Fruit fly (Drosophila melanogaster) whole organism, larva: ENCODE data around the gene cact.
A peak's percentile ranks its signal among the peaks of the same experiment; 100 is the strongest.

ENCODE experiments used
- noc ChIP-seq: fragments of 200-800 bp; sonication (Bioruptor generic); optimal IDR thresholded peaks from 3 replicates; lab custom pipeline; 2019; ENCODE audit warnings: missing biosample characterization, mild to moderate bottlenecking, missing genetic modification characterization, moderate library complexity

cact gene

DNA sequence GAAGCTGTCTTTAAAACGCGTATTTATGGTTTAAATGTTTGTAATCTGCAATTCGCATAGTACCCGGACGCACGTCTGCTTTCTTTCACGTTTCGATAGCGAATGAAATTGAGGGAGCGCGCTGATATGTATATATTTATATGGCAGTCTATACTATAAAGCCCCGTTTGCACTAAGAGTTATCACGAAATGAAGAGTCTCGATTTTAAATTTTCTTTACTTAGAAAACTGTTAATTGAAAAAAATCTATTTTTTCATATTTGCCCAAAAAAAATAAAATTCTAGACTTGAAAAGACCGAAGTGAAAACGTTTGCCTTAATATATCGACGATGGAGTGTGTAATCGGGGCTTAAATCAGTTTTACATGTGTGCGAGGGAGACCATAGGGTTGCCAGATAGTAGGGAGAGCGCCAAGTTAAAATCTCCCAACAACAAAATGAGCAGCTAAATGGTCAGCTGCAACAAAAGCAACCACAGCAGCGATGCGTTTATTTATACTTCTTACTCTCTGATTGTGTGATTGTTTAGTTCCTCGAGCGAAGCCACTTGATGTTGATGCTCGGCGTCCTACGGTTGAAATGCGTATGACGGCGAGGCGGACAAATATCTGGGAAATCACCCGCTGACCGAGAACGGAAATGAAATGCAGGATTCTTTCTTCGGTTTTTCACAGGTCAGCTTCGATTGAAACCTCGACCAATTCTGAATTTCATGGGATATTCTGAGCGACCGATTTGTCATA is at the start of gene cact:
TSS of gene cact (minus strand) at position 693 of the 743 bp plus-strand sequence.
- TF ChIP-seq noc (tag; lab: Kevin White, UChicago): peak; percentile 96

DNA sequence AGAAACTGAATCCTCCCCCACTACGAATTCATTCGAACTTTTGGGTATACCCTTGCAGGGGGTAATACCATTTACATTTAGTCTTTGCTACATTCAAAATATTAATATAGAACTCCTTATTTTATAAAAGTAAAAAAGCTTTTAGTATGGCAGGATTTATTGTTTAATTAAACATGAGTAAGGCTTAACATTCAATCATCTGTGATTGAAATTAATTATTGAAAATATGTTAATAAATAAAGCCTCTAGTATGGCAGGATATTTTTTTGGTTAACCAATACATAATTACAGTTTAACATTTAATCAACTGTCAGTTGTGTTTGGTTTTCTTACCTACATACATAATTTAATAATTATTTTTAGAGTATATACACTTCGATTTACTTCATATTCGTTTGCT is 48.7 kb upstream of the cact start:
- TF ChIP-seq noc (tag; lab: Kevin White, UChicago): no peak

DNA sequence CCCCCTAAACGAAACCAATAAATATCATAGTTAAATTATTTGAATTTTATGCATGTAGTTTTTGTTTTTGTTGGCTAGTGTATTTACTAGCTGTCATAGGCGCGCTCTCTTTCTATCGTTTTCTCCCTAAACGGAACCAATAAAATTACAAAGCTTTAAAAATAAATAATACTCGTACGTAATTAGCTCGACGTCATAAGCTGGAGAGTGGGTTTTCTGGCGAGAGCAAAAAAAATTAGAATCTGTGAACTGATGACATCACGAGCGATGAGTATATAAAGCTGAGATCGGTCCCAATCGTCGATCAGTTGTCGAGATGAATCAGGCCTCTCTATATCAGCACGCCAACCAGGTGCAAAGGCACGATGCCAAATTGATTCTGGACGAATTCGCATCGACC is 39.6 kb upstream of the cact start, which contains the start of gene jhamt:
TSS of gene jhamt (plus strand) at position 301 of the 400 bp plus-strand sequence.
- no peak for TF ChIP-seq noc (tag; lab: Kevin White, UChicago)

DNA sequence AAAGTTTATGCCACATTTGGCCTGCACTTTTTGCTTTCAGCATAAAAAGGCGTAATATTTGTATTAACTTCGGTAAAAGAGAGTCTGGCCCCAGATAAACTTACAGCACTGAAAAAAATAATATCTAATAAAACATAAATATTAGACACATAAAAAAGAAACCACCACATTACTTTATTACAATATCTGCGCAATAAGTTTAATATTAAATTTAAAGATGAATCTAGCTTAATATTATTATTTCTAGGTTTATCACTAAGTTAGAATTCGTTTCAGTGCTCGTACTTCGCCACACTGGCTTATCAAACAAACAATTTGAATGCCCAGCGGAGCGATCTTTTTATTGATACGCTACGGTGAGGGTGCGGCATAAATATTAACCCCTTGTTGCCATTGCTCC is 31.9 kb upstream of the cact start:
- no peak for TF ChIP-seq noc (tag; lab: Kevin White, UChicago)

DNA sequence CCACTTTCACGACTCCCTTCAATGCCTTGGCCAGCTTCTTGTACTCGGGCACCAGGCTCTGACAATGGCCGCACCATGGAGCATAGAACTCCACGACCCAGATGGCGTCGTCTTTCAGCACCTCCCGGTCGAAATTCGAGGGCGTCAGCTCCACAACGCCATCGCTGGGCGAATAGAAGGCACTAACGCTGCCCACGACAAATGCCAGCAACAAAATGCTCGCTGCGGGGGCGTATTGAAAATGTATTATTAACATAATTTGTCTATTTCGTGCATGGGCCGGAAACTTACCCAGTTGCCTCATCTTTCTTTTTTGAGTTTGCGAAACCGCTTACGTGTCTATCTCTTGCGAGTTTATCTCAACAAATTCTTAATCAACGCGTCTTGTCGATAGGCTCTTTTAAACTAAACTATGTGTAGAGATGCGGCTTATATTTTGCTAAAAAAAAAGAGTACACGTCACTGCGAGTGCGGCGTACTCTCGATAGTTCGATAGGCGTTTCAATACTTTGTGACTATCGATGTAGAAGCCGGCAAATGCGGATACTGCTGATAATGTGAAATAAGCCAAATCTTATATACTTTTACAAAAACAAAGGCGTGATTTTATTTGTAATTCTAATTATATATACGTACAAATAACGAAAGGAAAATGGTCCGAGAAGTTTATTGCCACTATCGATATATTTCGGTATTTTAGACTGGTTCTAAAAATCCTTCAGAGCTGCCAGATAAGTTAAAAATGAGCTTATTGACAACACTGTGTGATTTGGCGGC is 30.4 kb upstream of the cact start, which contains the start of gene CaBP1:
TSS of gene CaBP1 (minus strand) at position 487 of the 777 bp plus-strand sequence.
- TF ChIP-seq noc (tag; lab: Kevin White, UChicago): no peak

dm6 chr2L:16353765-16354164 is 27.8 kb upstream of the cact start:
- no peak for TF ChIP-seq noc (tag; lab: Kevin White, UChicago)

- peak; percentile 57 for TF ChIP-seq noc (tag; lab: Kevin White, UChicago)
Measured at dm6 chr2L:16352585-16353580, 26.9 kb upstream of the cact start, which contains the start of the genes Hyls1, chif and CG4455. Hyls1 (minus strand) TSS chr2L:16352628. chif (minus strand) TSS chr2L:16352628. CG4455 (plus strand) TSS chr2L:16352934.

DNA sequence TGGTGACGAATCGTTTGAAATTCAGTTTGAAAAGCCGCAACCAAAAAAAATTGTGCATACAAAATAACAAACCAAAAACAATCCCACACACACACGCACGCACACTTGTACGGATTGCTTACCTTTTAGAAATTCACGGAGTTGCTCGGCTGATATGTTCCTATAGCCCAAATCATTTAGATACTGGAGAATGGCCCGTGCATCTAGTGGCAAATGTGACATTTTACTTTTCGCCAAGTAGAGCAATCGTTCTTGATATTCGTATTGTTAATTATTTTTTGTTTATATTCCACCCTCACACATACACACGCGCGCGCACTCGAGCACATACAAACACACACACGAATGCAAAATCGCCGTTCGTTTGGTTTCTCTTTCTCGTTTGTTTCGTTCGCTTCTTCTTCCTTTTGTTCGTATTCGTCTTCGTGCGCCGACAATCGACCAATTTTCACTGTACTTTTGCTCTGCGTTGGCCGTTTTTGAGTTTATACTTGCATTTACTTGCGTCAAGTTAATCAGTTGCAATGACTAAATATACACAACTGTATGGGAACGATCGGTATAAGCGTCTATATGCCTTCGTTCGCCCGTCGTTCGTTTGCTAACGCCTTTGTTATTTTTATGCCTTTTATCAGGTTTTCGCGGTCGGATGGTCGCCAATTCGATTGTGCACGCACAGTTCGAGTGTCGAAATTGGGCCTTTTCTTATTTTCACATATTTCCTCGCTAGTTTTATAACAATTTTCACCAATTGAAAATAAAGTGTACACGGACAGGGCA is 26.0 kb upstream of the cact start:
- no peak for TF ChIP-seq noc (tag; lab: Kevin White, UChicago)

dm6 chr2L:16350742-16351568 is 24.9 kb upstream of the cact start:
- peak; percentile 99 for TF ChIP-seq noc (tag; lab: Kevin White, UChicago)

- no peak for TF ChIP-seq noc (tag; lab: Kevin White, UChicago)
Measured at dm6 chr2L:16350160-16350633, 24.2 kb upstream of the cact start.

- no peak for TF ChIP-seq noc (tag; lab: Kevin White, UChicago)
Measured at dm6 chr2L:16342224-16342623, 16.2 kb upstream of the cact start, which contains the start of gene CG44405. CG44405 (minus strand) TSS chr2L:16342324.

DNA sequence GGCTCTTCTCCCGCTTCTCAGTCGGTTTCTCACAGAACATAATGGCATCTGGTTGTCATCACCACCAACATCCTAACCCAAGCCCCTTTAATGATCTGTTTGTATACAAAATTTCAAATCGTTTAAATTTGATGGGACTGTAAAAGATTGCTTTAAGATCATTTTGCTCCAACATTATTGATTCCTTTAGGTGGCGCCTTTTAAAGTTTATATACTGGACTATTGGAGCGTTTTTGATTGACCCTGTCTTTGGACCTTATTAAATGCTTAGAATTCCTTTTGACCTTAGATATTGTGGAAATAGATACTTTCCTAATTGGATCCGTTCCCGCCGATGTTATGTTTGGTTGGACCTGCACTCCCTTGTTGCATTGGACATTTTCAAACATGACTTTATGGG is 14.3 kb upstream of the cact start, which contains the start of gene CG42266:
TSS of gene CG42266 (minus strand) at position 101 of the 400 bp plus-strand sequence.
- TF ChIP-seq noc (tag; lab: Kevin White, UChicago): no peak

dm6 chr2L:16337785-16338184 is 11.8 kb upstream of the cact start, which contains the start of gene CG31817:
CG31817 (minus strand) TSS chr2L:16337885.
- TF ChIP-seq noc (tag; lab: Kevin White, UChicago): no peak
